Worm (Caenorhabditis elegans) whole organism, mixed stage, embryonic: Measurements from ENCODE around the gene sup-26.

Experiments
- blmp-1 ChIP-seq: fragments of 150-350 bp; optimal IDR thresholded peaks from 2 replicates; lab custom pipeline; 2014; ENCODE audit warnings: missing biosample characterization, missing genetic modification characterization
- elt-3 ChIP-seq: fragments of 150-350 bp; optimal IDR thresholded peaks from 2 replicates; lab custom pipeline; 2014; ENCODE audit warnings: missing biosample characterization, missing genetic modification characterization
- sem-2 ChIP-seq: fragments of 200-800 bp; sonication (Bioruptor generic); optimal IDR thresholded peaks from 2 replicates; lab custom pipeline; 2018; ENCODE audit warnings: mild to moderate bottlenecking, missing genetic modification characterization, missing compliant biosample characterization
- unc-39 ChIP-seq: fragments of 150-350 bp; optimal IDR thresholded peaks from 2 replicates; lab custom pipeline; 2014; ENCODE audit warnings: missing biosample characterization, missing genetic modification characterization

DNA sequence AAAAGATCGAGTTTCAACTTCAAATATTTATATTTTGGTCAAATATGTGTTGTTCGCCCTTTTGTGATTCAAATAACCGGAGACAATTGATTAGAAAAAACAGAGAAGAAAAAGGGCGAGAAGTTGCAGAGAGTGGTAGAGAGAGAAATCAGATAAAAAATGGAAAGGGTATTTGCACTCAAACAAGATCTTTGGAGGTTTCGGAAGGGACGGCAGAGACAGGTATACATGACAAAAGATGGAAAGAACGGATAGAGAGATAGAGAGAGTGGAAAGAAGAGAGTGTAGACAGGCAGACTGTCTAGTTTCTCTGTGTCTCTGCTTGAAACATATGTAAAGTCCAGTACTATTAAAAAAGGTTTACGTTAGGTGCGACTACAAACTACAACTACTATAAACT, 43.8 kb downstream of the sup-26 start:
- TF ChIP-seq unc-39 (tag; lab: Kevin White, UChicago) = no peak
- no peak for TF ChIP-seq elt-3 (tag; lab: Kevin White, UChicago)
- no peak for TF ChIP-seq sem-2
- no peak for TF ChIP-seq blmp-1 (tag; lab: Kevin White, UChicago)
